Worm (Caenorhabditis elegans) whole organism, young adult: ENCODE measurements around the gene Y54G9A.9.

Experiments used
- B0261.1 ChIP-seq: sonication (generic microtip); optimal IDR thresholded peaks from 2 replicates; lab custom pipeline; 2016; ENCODE audit warnings: mild to moderate bottlenecking, missing genetic modification characterization, moderate library complexity, missing compliant biosample characterization
- C06A6.2 ChIP-seq: fragments of 200-800 bp; sonication (Bioruptor generic); conservative IDR thresholded peaks from 2 replicates; pipeline ENCODE4 v1.3.6; 2022; ENCODE audit warnings: missing genetic modification characterization, missing compliant biosample characterization
- F39B2.1 ChIP-seq: fragments of 200-800 bp; sonication (Bioruptor generic); IDR thresholded peaks from 2 replicates; pipeline ENCODE4 v1.3.6; 2022; ENCODE audit warnings: missing genetic modification reagents, missing genetic modification characterization, missing compliant biosample characterization
- F49E8.2 ChIP-seq: sonication (generic microtip); optimal IDR thresholded peaks from 3 replicates; lab custom pipeline; 2017; ENCODE audit warnings: missing genetic modification characterization, mild to moderate bottlenecking, missing compliant biosample characterization, antibody characterized with exemption, moderate library complexity; ENCODE audit not compliant: insufficient read depth
- F55B11.4 ChIP-seq: sonication (generic microtip); optimal IDR thresholded peaks from 2 replicates; lab custom pipeline; 2016; ENCODE audit warnings: missing compliant biosample characterization, missing genetic modification characterization, borderline replicate concordance; ENCODE audit not compliant: insufficient read depth
- T26A5.8 ChIP-seq: sonication (generic microtip); optimal IDR thresholded peaks from 2 replicates; lab custom pipeline; 2016; ENCODE audit warnings: missing genetic modification characterization, missing compliant biosample characterization
- Y53G8AR.9 ChIP-seq: fragments of 200-800 bp; sonication (Bioruptor generic); conservative IDR thresholded peaks from 2 replicates; pipeline ENCODE4 v1.3.6; 2022; ENCODE audit warnings: missing genetic modification reagents, missing genetic modification characterization, missing compliant biosample characterization
- Y79H2A.3 ChIP-seq: fragments of 200-800 bp; sonication (Bioruptor generic); conservative IDR thresholded peaks from 2 replicates; pipeline ENCODE4 v1.3.6; 2022; ENCODE audit warnings: missing genetic modification reagents, missing genetic modification characterization, missing compliant biosample characterization
- akir-1 ChIP-seq: fragments of 200-800 bp; sonication (Bioruptor generic); optimal IDR thresholded peaks from 2 replicates; lab custom pipeline; 2018; ENCODE audit warnings: mild to moderate bottlenecking, missing genetic modification characterization, moderate library complexity, missing compliant biosample characterization
- ama-1 ChIP-seq, 3 experiments: fragments of 150-350 bp in 1 of 3; sonication (generic microtip) in 2 of 3; optimal IDR thresholded peaks; 2 replicates each; lab custom pipeline; 2014 to 2018; ENCODE audit warnings: missing biosample characterization in 2 of 3, missing genetic modification characterization in 2 of 3, missing genetic modification reagents in 2 of 3
- attf-3 ChIP-seq: fragments of 200-800 bp; sonication (Bioruptor generic); conservative IDR thresholded peaks from 2 replicates; pipeline ENCODE4 v1.3.6; 2022; ENCODE audit warnings: missing genetic modification reagents, missing genetic modification characterization, missing compliant biosample characterization
- attf-5 ChIP-seq: fragments of 200-800 bp; sonication (Bioruptor generic); optimal IDR thresholded peaks from 2 replicates; lab custom pipeline; 2018; ENCODE audit warnings: mild to moderate bottlenecking, missing genetic modification characterization, missing compliant biosample characterization
- ceh-58 ChIP-seq: fragments of 200-800 bp; sonication (Bioruptor generic); IDR thresholded peaks from 2 replicates; pipeline ENCODE4 v1.3.6; 2022; ENCODE audit warnings: missing genetic modification characterization, missing compliant biosample characterization
- die-1 ChIP-seq: sonication (generic microtip); optimal IDR thresholded peaks from 2 replicates; lab custom pipeline; 2016; ENCODE audit warnings: missing genotype, mild to moderate bottlenecking, missing genetic modification characterization, missing compliant biosample characterization
- dpl-1 ChIP-seq: fragments of 150-350 bp; optimal IDR thresholded peaks from 2 replicates; lab custom pipeline; 2014; ENCODE audit warnings: missing biosample characterization, missing genetic modification reagents, missing genetic modification characterization
- efl-1 ChIP-seq: fragments of 150-350 bp; optimal IDR thresholded peaks from 2 replicates; lab custom pipeline; 2014; ENCODE audit warnings: missing biosample characterization, missing genetic modification reagents, missing genetic modification characterization
- egl-18 ChIP-seq: fragments of 200-800 bp; sonication (Bioruptor generic); IDR thresholded peaks from 2 replicates; pipeline ENCODE4 v1.3.6; 2022; ENCODE audit warnings: missing genetic modification reagents, missing genetic modification characterization, missing compliant biosample characterization
- ets-4 ChIP-seq: fragments of 200-800 bp; sonication (Bioruptor generic); optimal IDR thresholded peaks from 2 replicates; lab custom pipeline; 2018; ENCODE audit warnings: mild to moderate bottlenecking, missing genetic modification characterization, missing compliant biosample characterization
- hlh-26 ChIP-seq: fragments of 200-800 bp; sonication (Bioruptor generic); conservative IDR thresholded peaks from 2 replicates; pipeline ENCODE4 v1.3.6; 2022; ENCODE audit warnings: missing genetic modification reagents, missing genetic modification characterization, missing compliant biosample characterization
- hmg-1.2 ChIP-seq: fragments of 200-800 bp; sonication (Bioruptor generic); IDR thresholded peaks from 2 replicates; pipeline ENCODE4 v1.3.6; 2022; ENCODE audit warnings: missing genetic modification reagents, missing genetic modification characterization, missing compliant biosample characterization
- let-607 ChIP-seq, 2 experiments: fragments of 200-800 bp in 1 of 2; sonication (Bioruptor generic) in 1 of 2; sonication (generic microtip) in 1 of 2; optimal IDR thresholded peaks; 2 replicates each; lab custom pipeline; 2016 to 2018; ENCODE audit warnings: mild to moderate bottlenecking in 2 of 2, missing compliant biosample characterization in 2 of 2, missing genetic modification characterization in 2 of 2, moderate library complexity in 2 of 2, missing genotype in 1 of 2
- lin-26 ChIP-seq: fragments of 200-800 bp; sonication (Bioruptor generic); IDR thresholded peaks from 2 replicates; pipeline ENCODE4 v1.3.6; 2022; ENCODE audit warnings: missing genetic modification reagents, missing genetic modification characterization, missing compliant biosample characterization
- lin-54 ChIP-seq: fragments of 200-800 bp; sonication (Bioruptor generic); optimal IDR thresholded peaks from 2 replicates; lab custom pipeline; 2018; ENCODE audit warnings: mild to moderate bottlenecking, missing genetic modification characterization, missing compliant biosample characterization
- lsl-1 ChIP-seq: fragments of 200-800 bp; sonication (Bioruptor generic); optimal IDR thresholded peaks from 2 replicates; lab custom pipeline; 2018; ENCODE audit warnings: mild to moderate bottlenecking, missing genetic modification characterization, moderate library complexity, missing compliant biosample characterization
- lsy-27 ChIP-seq: sonication (generic microtip); optimal IDR thresholded peaks from 2 replicates; lab custom pipeline; 2017; ENCODE audit warnings: missing genetic modification characterization, mild to moderate bottlenecking, missing compliant biosample characterization, antibody characterized with exemption, missing genotype, borderline replicate concordance; ENCODE audit not compliant: insufficient read depth
- nfya-1 ChIP-seq: sonication (generic microtip); optimal IDR thresholded peaks from 2 replicates; lab custom pipeline; 2017; ENCODE audit warnings: antibody characterized with exemption, missing compliant biosample characterization, missing genetic modification characterization, borderline replicate concordance; ENCODE audit not compliant: insufficient read depth
- nhr-27 ChIP-seq: fragments of 200-800 bp; sonication (Bioruptor generic); optimal IDR thresholded peaks from 2 replicates; lab custom pipeline; 2018; ENCODE audit warnings: mild to moderate bottlenecking, missing genetic modification characterization, moderate library complexity, missing compliant biosample characterization
- pbrm-1 ChIP-seq: fragments of 200-800 bp; sonication (Bioruptor generic); IDR thresholded peaks from 2 replicates; pipeline ENCODE4 v1.3.6; 2022; ENCODE audit warnings: missing genetic modification reagents, missing genetic modification characterization, missing compliant biosample characterization
- pha-4 ChIP-seq: fragments of 150-350 bp; sonication (generic microtip); optimal IDR thresholded peaks from 2 replicates; lab custom pipeline; 2014; ENCODE audit warnings: missing biosample characterization, missing genetic modification reagents, missing genetic modification characterization
- rcor-1 ChIP-seq: fragments of 200-800 bp; sonication (Bioruptor generic); IDR thresholded peaks from 2 replicates; pipeline ENCODE4 v1.3.6; 2022; ENCODE audit warnings: missing genetic modification reagents, missing genetic modification characterization, missing compliant biosample characterization
- repo-1 ChIP-seq: sonication (generic microtip); optimal IDR thresholded peaks from 2 replicates; lab custom pipeline; 2017; ENCODE audit warnings: mild to moderate bottlenecking, missing genetic modification characterization, missing compliant biosample characterization
- sea-2 ChIP-seq: fragments of 200-800 bp; sonication (Bioruptor generic); IDR thresholded peaks from 2 replicates; pipeline ENCODE4 v1.3.6; 2022; ENCODE audit warnings: missing genetic modification characterization, missing compliant biosample characterization
- sptf-2 ChIP-seq: fragments of 200-800 bp; sonication (Bioruptor generic); optimal IDR thresholded peaks from 2 replicates; lab custom pipeline; 2018; ENCODE audit warnings: mild to moderate bottlenecking, missing genetic modification characterization, missing compliant biosample characterization
- unc-62 ChIP-seq: fragments of 150-350 bp; optimal IDR thresholded peaks from 2 replicates; lab custom pipeline; 2014; ENCODE audit warnings: missing biosample characterization, missing genetic modification reagents, missing genetic modification characterization
- xnd-1 ChIP-seq: sonication (generic microtip); optimal IDR thresholded peaks from 2 replicates; lab custom pipeline; 2016; ENCODE audit warnings: missing genotype, missing genetic modification reagents, missing genetic modification characterization, missing compliant biosample characterization
- zim-3 ChIP-seq: sonication (generic microtip); optimal IDR thresholded peaks from 2 replicates; lab custom pipeline; 2017; ENCODE audit warnings: mild to moderate bottlenecking, missing genetic modification characterization, moderate library complexity, missing compliant biosample characterization
- ztf-22 ChIP-seq: fragments of 200-800 bp; sonication (Bioruptor generic); optimal IDR thresholded peaks from 2 replicates; lab custom pipeline; 2018; ENCODE audit warnings: mild to moderate bottlenecking, missing genetic modification characterization, moderate library complexity, missing compliant biosample characterization
- ztf-25 ChIP-seq: fragments of 200-800 bp; sonication (Bioruptor generic); IDR thresholded peaks from 2 replicates; pipeline ENCODE4 v1.3.6; 2022; ENCODE audit warnings: missing genetic modification reagents, missing genetic modification characterization, missing compliant biosample characterization
- ztf-3 ChIP-seq: fragments of 200-800 bp; sonication (Bioruptor generic); optimal IDR thresholded peaks from 2 replicates; lab custom pipeline; 2018; ENCODE audit warnings: mild to moderate bottlenecking, missing genetic modification characterization, missing compliant biosample characterization
- ztf-6 ChIP-seq: fragments of 200-800 bp; sonication (Bioruptor generic); IDR thresholded peaks from 2 replicates; pipeline ENCODE4 v1.3.6; 2022; ENCODE audit warnings: missing genetic modification reagents, missing genetic modification characterization, missing compliant biosample characterization

Y54G9A.9 gene

ce11 chrII:13732146-13732545 lies 2.6 kb downstream of the Y54G9A.9 start (continued):
- no peak for TF ChIP-seq F39B2.1 (GFP tag; lab: Robert Waterston, UW)

ce11 chrII:13732577-13732976 lies 3.1 kb downstream of the Y54G9A.9 start:
- TF ChIP-seq die-1 (tag; lab: Kevin White, UChicago) (no peak), pbrm-1 (no peak), ets-4 (GFP tag; lab: Kevin White, UChicago) (no peak), Y79H2A.3 (GFP tag; lab: Robert Waterston, UW) (no peak), let-607 (tag; optimal IDR thresholded peaks at IDR 0.05; lab: Kevin White, UChicago) (no peak), F49E8.2 (no peak), ztf-22 (GFP tag; lab: Kevin White, UChicago) (no peak), attf-5 (GFP tag; lab: Kevin White, UChicago) (no peak), ztf-3 (no peak), F39B2.1 (GFP tag; lab: Robert Waterston, UW) (no peak), unc-62 (no peak), hlh-26 (GFP tag; lab: Robert Waterston, UW) (no peak), nhr-27 (tag; lab: Kevin White, UChicago) (no peak), T26A5.8 (tag; lab: Kevin White, UChicago) (no peak), ztf-6 (no peak), C06A6.2 (GFP tag; lab: Robert Waterston, UW) (no peak), nfya-1 (tag; lab: Kevin White, UChicago) (no peak), lin-26 (GFP tag; lab: Robert Waterston, UW) (no peak)

- TF ChIP-seq efl-1 (GFP tag; lab: Kevin White, UChicago) (peak; percentile 3), akir-1 (GFP tag; lab: Kevin White, UChicago) (no peak)
These were observed 6.6 kb downstream of the Y54G9A.9 start, which contains the start of gene R06B9.5 for ce11 chrII:13736089-13736488. Gene R06B9.5 (plus strand): TSS chrII:13736320.

ce11 chrII:13736906-13737305 lies 7.4 kb downstream of the Y54G9A.9 start:
- TF ChIP-seq zim-3 (no peak), efl-1 (GFP tag; lab: Kevin White, UChicago) (no peak), T26A5.8 (tag; lab: Kevin White, UChicago) (no peak), sptf-2 (GFP tag; lab: Kevin White, UChicago) (no peak), B0261.1 (tag; lab: Kevin White, UChicago) (no peak), repo-1 (tag; lab: Kevin White, UChicago) (no peak)

- TF ChIP-seq sptf-2 (GFP tag; lab: Kevin White, UChicago) = no peak
- TF ChIP-seq lsl-1 = no peak
- TF ChIP-seq lsy-27 = no peak
- no peak for TF ChIP-seq egl-18 (GFP tag; lab: Robert Waterston, UW)
- TF ChIP-seq ama-1 (optimal IDR thresholded peaks at IDR 0.05; lab: Kevin White, UChicago) = no peak
- TF ChIP-seq ama-1 (GFP tag; optimal IDR thresholded peaks at IDR 0.05; lab: Kevin White, UChicago) = no peak
- TF ChIP-seq sea-2 (GFP tag; lab: Robert Waterston, UW) = no peak
- TF ChIP-seq F55B11.4 (tag; lab: Kevin White, UChicago) = no peak
- no peak for TF ChIP-seq ztf-25 (GFP tag; lab: Robert Waterston, UW)
- TF ChIP-seq Y53G8AR.9 (GFP tag; lab: Robert Waterston, UW) = no peak
- TF ChIP-seq let-607 (tag; optimal IDR thresholded peaks at IDR 0.05; lab: Kevin White, UChicago) = peak in 1 of 2 experiments; percentile 70
- TF ChIP-seq attf-3 = no peak
- TF ChIP-seq pha-4 (tag; lab: Kevin White, UChicago) = no peak
- TF ChIP-seq xnd-1 (tag; lab: Kevin White, UChicago) = peak; percentile 14
- no peak for TF ChIP-seq dpl-1 (GFP tag; lab: Kevin White, UChicago)
- TF ChIP-seq ceh-58 (GFP tag; lab: Robert Waterston, UW) = no peak
- TF ChIP-seq lin-54 (GFP tag; lab: Kevin White, UChicago) = no peak
- TF ChIP-seq hmg-1.2 = no peak
- TF ChIP-seq rcor-1 (GFP tag; lab: Robert Waterston, UW) = no peak
These were observed 8.4 kb downstream of the Y54G9A.9 start for ce11 chrII:13737751-13738525.
